Worm (Caenorhabditis elegans): Measurements from ENCODE around the gene K01A2.10.

- TF ChIP-seq ama-1 (optimal IDR thresholded peaks at IDR 0.05) (no peak), fos-1 (tag; optimal IDR thresholded peaks at IDR 0.05) (no peak), unc-62 (GFP tag; optimal IDR thresholded peaks at IDR 0.05) (no peak), unc-55 (GFP tag; optimal IDR thresholded peaks at IDR 0.05) (no peak), ceh-82 (tag; optimal IDR thresholded peaks at IDR 0.05) (no peak), ztf-1 (GFP tag; conservative IDR thresholded peaks at IDR 0.05) (no peak), blmp-1 (tag; optimal IDR thresholded peaks at IDR 0.05; ENCODE audit: insufficient read depth) (no peak), ceh-16 (tag; optimal IDR thresholded peaks at IDR 0.05) (no peak), elt-1 (tag; optimal IDR thresholded peaks at IDR 0.05) (no peak), nhr-21 (tag; optimal IDR thresholded peaks at IDR 0.05) (no peak), nhr-129 (tag; optimal IDR thresholded peaks at IDR 0.05) (no peak), nhr-10 (tag; optimal IDR thresholded peaks at IDR 0.05) (no peak), lin-13 (GFP tag; optimal IDR thresholded peaks at IDR 0.05) (no peak)
These were observed 34.1 kb upstream of the K01A2.10 start, which contains the start of gene dmsr-4 for ce11 chrII:356969-357368.
